Worm (Caenorhabditis elegans) whole organism, late embryonic: Measurements from ENCODE around the gene srbc-20.

Source experiments
- K09A11.1 ChIP-seq: sonication (generic microtip); optimal IDR thresholded peaks from 2 replicates; lab custom pipeline; 2017; ENCODE audit warnings: antibody characterized with exemption, mild to moderate bottlenecking, missing genetic modification characterization, missing compliant biosample characterization; ENCODE audit not compliant: insufficient read depth
- ama-1 ChIP-seq: fragments of 150-350 bp; optimal IDR thresholded peaks from 2 replicates; lab custom pipeline; 2014
- ceh-48 ChIP-seq: sonication (generic microtip); optimal IDR thresholded peaks from 2 replicates; lab custom pipeline; 2016; ENCODE audit warnings: missing genetic modification characterization, inconsistent platforms, missing compliant biosample characterization
- ceh-9 ChIP-seq: sonication (generic microtip); optimal IDR thresholded peaks from 2 replicates; lab custom pipeline; 2016; ENCODE audit warnings: mild to moderate bottlenecking, missing genetic modification characterization, inconsistent platforms, missing compliant biosample characterization
- dmd-4 ChIP-seq: sonication (generic microtip); optimal IDR thresholded peaks from 2 replicates; lab custom pipeline; 2016; ENCODE audit warnings: borderline replicate concordance, missing genetic modification characterization, missing compliant biosample characterization
- dve-1 ChIP-seq: sonication (generic microtip); optimal IDR thresholded peaks from 2 replicates; lab custom pipeline; 2017; ENCODE audit warnings: antibody characterized with exemption, mild to moderate bottlenecking, missing genetic modification characterization, missing compliant biosample characterization
- fkh-10 ChIP-seq: fragments of 150-350 bp; optimal IDR thresholded peaks from 2 replicates; lab custom pipeline; 2014; ENCODE audit warnings: missing biosample characterization, missing genetic modification reagents, missing genetic modification characterization
- lin-11 ChIP-seq: fragments of 200-800 bp; sonication (Bioruptor generic); optimal IDR thresholded peaks from 2 replicates; lab custom pipeline; 2018; ENCODE audit warnings: mild to moderate bottlenecking, missing genetic modification characterization, missing compliant biosample characterization
- nfya-1 ChIP-seq: sonication (generic microtip); optimal IDR thresholded peaks from 2 replicates; lab custom pipeline; 2017; ENCODE audit warnings: missing genetic modification characterization, mild to moderate bottlenecking, missing compliant biosample characterization, antibody characterized with exemption, moderate library complexity
- pat-9 ChIP-seq: fragments of 200-800 bp; sonication (Bioruptor generic); optimal IDR thresholded peaks from 2 replicates; lab custom pipeline; 2018; ENCODE audit warnings: mild to moderate bottlenecking, missing genetic modification characterization, moderate library complexity, missing compliant biosample characterization
- pha-4 ChIP-seq: fragments of 150-350 bp; optimal IDR thresholded peaks from 2 replicates; lab custom pipeline; 2018; ENCODE audit warnings: missing biosample characterization, missing genetic modification reagents, missing genetic modification characterization
- ttx-3 ChIP-seq: sonication (generic microtip); optimal IDR thresholded peaks from 2 replicates; lab custom pipeline; 2016; ENCODE audit warnings: missing genetic modification reagents, missing genetic modification characterization, missing compliant biosample characterization

DNA sequence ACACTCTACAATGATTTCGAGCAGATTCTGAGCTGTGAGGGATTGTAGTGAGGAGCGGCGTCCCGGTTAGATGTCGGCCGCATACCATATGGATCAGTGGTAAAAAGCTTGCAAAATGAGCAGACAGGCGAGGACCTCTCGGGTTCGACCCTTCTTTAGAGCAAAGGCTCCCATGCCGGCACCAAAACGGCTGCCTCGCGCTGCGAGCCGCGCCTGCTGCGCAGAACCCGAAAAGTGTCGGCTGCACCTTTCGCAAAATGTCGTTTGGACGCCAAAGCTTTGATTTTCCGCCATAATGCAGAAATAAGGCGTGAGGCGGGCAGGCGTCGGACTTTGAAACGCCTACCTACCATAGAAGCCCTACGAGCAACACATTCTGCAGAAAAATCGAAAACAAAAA is 43.5 kb downstream of the srbc-20 start:
- TF ChIP-seq dve-1 (tag; lab: Kevin White, UChicago) (no peak), nfya-1 (no peak), dmd-4 (tag; lab: Kevin White, UChicago) (no peak), K09A11.1 (tag; lab: Kevin White, UChicago) (no peak), ceh-9 (tag; lab: Kevin White, UChicago) (no peak), pha-4 (tag; lab: Kevin White, UChicago) (no peak), lin-11 (no peak), pat-9 (tag; lab: Kevin White, UChicago) (no peak), ceh-48 (tag; lab: Kevin White, UChicago) (no peak), ttx-3 (no peak), ama-1 (lab: Kevin White, UChicago) (no peak), fkh-10 (GFP tag; lab: Kevin White, UChicago) (no peak)
